Worm (Caenorhabditis elegans) whole organism, midembryonic: ENCODE data around the gene mltn-8.
A peak's percentile ranks its signal among the peaks of the same experiment; 100 is the strongest.

Source experiments
- T22C8.4 ChIP-seq: fragments of 200-800 bp; sonication (Bioruptor generic); IDR thresholded peaks from 2 replicates; pipeline ENCODE4 v1.3.6; 2022; ENCODE audit warnings: missing genetic modification characterization, missing compliant biosample characterization
- cog-1 ChIP-seq: sonication (generic microtip); optimal IDR thresholded peaks from 2 replicates; lab custom pipeline; 2016; ENCODE audit warnings: missing genetic modification characterization, missing compliant biosample characterization
- flt-1 ChIP-seq: fragments of 200-800 bp; sonication (Bioruptor generic); IDR thresholded peaks from 2 replicates; pipeline ENCODE4 v1.3.6; 2022; ENCODE audit warnings: missing genetic modification characterization, missing compliant biosample characterization
- klf-2 ChIP-seq: fragments of 200-800 bp; sonication (Bioruptor generic); conservative IDR thresholded peaks from 2 replicates; pipeline ENCODE4 v1.3.6; 2022; ENCODE audit warnings: missing genetic modification reagents, missing genetic modification characterization, missing compliant biosample characterization
- med-1 ChIP-seq: sonication (generic microtip); optimal IDR thresholded peaks from 2 replicates; lab custom pipeline; 2017; ENCODE audit warnings: missing genetic modification characterization, mild to moderate bottlenecking, missing compliant biosample characterization, antibody characterized with exemption, missing genetic modification reagents; ENCODE audit not compliant: insufficient read depth
- ref-1 ChIP-seq: fragments of 200-800 bp; sonication (Bioruptor generic); conservative IDR thresholded peaks from 2 replicates; pipeline ENCODE4 v1.3.6; 2022; ENCODE audit warnings: missing genetic modification reagents, missing genetic modification characterization, missing compliant biosample characterization
- tab-1 ChIP-seq: fragments of 200-800 bp; sonication (Bioruptor generic); IDR thresholded peaks from 2 replicates; pipeline ENCODE4 v1.3.6; 2022; ENCODE audit warnings: missing genetic modification characterization, missing compliant biosample characterization
- ztf-23 ChIP-seq: fragments of 200-800 bp; sonication (Bioruptor generic); IDR thresholded peaks from 2 replicates; pipeline ENCODE4 v1.3.6; 2022; ENCODE audit warnings: missing genetic modification reagents, missing genetic modification characterization, missing compliant biosample characterization
- ztf-29 ChIP-seq: fragments of 200-800 bp; sonication (Bioruptor generic); IDR thresholded peaks from 2 replicates; pipeline ENCODE4 v1.3.6; 2022; ENCODE audit warnings: missing genetic modification reagents, missing genetic modification characterization, missing compliant biosample characterization

Gene mltn-8

ce11 chrV:370033-370432, 10.1 kb downstream of the mltn-8 start, which contains the start of gene mltn-7:
Gene mltn-7, plus strand, starts transcription at chrV:370333.
- TF ChIP-seq cog-1 (tag; lab: Kevin White, UChicago) (no peak), klf-2 (no peak), T22C8.4 (GFP tag; lab: Robert Waterston, UW) (no peak), flt-1 (GFP tag; lab: Robert Waterston, UW) (no peak)

ce11 chrV:364650-365049, 15.4 kb downstream of the mltn-8 start, which contains the start of gene mltn-6:
Gene mltn-6, plus strand, starts transcription at chrV:364950.
- no peak for TF ChIP-seq cog-1 (tag; lab: Kevin White, UChicago)

ce11 chrV:361291-361690, 18.8 kb downstream of the mltn-8 start:
- TF ChIP-seq cog-1 (tag; lab: Kevin White, UChicago) = no peak
- no peak for TF ChIP-seq tab-1 (GFP tag; lab: Robert Waterston, UW)
- no peak for TF ChIP-seq ref-1 (GFP tag; lab: Robert Waterston, UW)

DNA sequence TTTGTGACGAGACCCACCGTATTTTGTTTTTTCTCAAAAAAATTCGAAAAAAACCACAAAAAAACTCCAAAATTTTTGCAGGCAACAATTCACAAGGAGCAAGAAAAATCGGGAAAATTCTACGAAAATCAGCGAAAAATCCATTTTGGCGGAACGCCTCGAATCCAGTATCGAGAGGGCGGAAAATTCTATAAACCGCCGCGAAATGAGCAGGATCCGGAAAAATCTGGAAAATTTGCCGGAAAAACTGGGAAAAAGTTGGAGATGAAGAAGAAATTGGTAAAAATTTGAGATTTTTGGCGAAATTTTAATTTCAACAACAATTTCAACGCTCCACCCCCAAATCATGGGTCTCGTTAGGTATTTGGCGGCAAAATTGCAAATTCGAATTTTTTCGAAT, 20.0 kb downstream of the mltn-8 start:
- TF ChIP-seq klf-2 = no peak
- TF ChIP-seq med-1 (GFP tag; lab: Kevin White, UChicago) = no peak
- TF ChIP-seq ztf-23 (GFP tag; lab: Robert Waterston, UW) = no peak
- TF ChIP-seq cog-1 (tag; lab: Kevin White, UChicago) = no peak
- TF ChIP-seq ztf-29 = no peak
- no peak for TF ChIP-seq tab-1 (GFP tag; lab: Robert Waterston, UW)
- TF ChIP-seq T22C8.4 (GFP tag; lab: Robert Waterston, UW) = no peak
- TF ChIP-seq ref-1 (GFP tag; lab: Robert Waterston, UW) = no peak
- no peak for TF ChIP-seq flt-1 (GFP tag; lab: Robert Waterston, UW)

DNA sequence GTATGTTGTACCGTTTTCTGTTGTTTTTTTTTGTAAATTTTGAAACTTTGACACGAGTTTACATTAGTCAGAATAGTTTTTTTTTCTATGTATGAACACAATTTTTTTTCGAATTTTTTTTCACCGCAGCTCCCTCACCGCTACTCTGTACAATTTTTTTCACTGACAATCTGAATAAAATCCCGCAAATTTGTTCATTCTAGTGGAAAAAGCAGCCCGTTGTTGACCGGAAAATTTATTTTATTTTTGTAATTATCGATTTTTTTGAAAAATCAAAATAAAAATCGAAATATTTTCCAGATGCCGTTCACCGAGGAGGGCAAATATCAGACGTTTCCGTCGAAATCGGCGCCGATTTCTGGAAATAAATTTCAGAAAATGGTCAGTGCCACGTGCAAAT, 20.6 kb downstream of the mltn-8 start, which contains the start of gene T22H9.1:
Gene T22H9.1 (plus strand): TSS at position 301 of the 400 bp plus-strand sequence.
- TF ChIP-seq ztf-23 (GFP tag; lab: Robert Waterston, UW) (no peak), klf-2 (no peak), T22C8.4 (GFP tag; lab: Robert Waterston, UW) (no peak), flt-1 (GFP tag; lab: Robert Waterston, UW) (no peak)

ce11 chrV:358473-358872, 21.6 kb downstream of the mltn-8 start:
- TF ChIP-seq ref-1 (GFP tag; lab: Robert Waterston, UW) = no peak
- no peak for TF ChIP-seq klf-2
- TF ChIP-seq ztf-23 (GFP tag; lab: Robert Waterston, UW) = no peak
- TF ChIP-seq cog-1 (tag; lab: Kevin White, UChicago) = no peak
- TF ChIP-seq flt-1 (GFP tag; lab: Robert Waterston, UW) = no peak
- TF ChIP-seq tab-1 (GFP tag; lab: Robert Waterston, UW) = no peak
- no peak for TF ChIP-seq med-1 (GFP tag; lab: Kevin White, UChicago)
- no peak for TF ChIP-seq ztf-29
- no peak for TF ChIP-seq T22C8.4 (GFP tag; lab: Robert Waterston, UW)

DNA sequence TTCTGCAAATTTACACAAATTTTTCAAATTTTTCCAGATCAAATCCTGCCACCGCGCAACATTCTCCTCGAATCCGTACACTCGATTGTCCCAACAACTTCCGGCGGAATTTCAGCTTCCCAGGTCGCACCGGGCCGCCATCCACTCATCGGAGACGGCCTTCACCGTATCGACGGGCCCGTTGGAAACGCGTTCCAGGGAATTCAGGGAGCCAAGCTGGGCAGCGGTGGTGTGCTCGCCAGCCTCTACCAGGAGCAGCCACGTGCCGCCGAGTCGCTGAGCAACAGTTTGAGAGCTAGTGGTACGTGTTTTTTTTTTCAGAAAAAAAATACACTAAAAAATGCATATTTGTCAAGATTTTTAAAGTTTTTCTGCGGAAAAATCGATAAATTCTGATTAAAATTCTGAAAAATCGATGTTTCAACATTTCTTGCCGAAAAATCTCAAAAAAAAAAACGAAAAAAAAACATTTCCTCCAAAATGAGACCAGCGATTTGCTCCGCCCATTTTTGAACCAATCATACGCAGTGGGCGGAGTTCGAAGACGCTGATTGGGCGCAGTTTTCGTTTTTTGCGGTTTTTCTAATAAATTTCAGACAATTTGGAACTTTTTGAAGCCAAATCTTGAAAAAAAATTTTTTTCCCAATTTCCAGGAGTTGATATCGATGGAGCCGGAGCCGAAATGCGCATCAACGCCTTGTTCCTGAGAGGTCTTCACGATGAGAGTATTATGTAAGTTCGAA, 23.0 kb downstream of the mltn-8 start:
- TF ChIP-seq med-1 (GFP tag; lab: Kevin White, UChicago) = no peak
- no peak for TF ChIP-seq ref-1 (GFP tag; lab: Robert Waterston, UW)
- no peak for TF ChIP-seq ztf-23 (GFP tag; lab: Robert Waterston, UW)
- TF ChIP-seq klf-2 = no peak
- no peak for TF ChIP-seq ztf-29
- TF ChIP-seq tab-1 (GFP tag; lab: Robert Waterston, UW) = no peak
- no peak for TF ChIP-seq T22C8.4 (GFP tag; lab: Robert Waterston, UW)
- no peak for TF ChIP-seq flt-1 (GFP tag; lab: Robert Waterston, UW)
- TF ChIP-seq cog-1 (tag; lab: Kevin White, UChicago) = no peak

- no peak for TF ChIP-seq ztf-29
- no peak for TF ChIP-seq med-1 (GFP tag; lab: Kevin White, UChicago)
- no peak for TF ChIP-seq ref-1 (GFP tag; lab: Robert Waterston, UW)
- no peak for TF ChIP-seq flt-1 (GFP tag; lab: Robert Waterston, UW)
- no peak for TF ChIP-seq tab-1 (GFP tag; lab: Robert Waterston, UW)
- TF ChIP-seq klf-2 = no peak
- TF ChIP-seq ztf-23 (GFP tag; lab: Robert Waterston, UW) = no peak
- TF ChIP-seq cog-1 (tag; lab: Kevin White, UChicago) = no peak
- no peak for TF ChIP-seq T22C8.4 (GFP tag; lab: Robert Waterston, UW)
Observed at ce11 chrV:351787-352186, 28.3 kb downstream of the mltn-8 start.

DNA sequence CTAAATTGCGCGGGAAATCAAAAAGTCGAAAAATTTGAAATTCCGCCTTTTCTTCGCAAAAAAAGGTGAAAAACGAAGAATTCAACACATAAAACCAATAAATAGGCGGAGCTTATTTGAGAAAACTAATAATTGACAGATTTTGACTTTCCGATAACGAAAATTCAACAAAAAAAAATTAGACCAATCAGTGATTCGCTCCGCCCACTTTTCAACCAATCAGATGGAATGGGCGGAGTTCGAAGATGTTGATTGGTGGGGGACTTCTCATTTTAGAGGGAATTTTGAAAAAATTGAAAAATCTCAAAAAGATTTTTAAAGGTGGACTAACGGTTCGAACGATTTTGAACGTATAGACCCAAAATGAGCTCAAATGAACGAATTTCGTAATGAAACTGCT, 29.3 kb downstream of the mltn-8 start:
- no peak for TF ChIP-seq T22C8.4 (GFP tag; lab: Robert Waterston, UW)

ce11 chrV:349054-349453, 31.0 kb downstream of the mltn-8 start, which contains the start of gene atg-9:
Gene atg-9, plus strand, starts transcription at chrV:349385.
- TF ChIP-seq ref-1 (GFP tag; lab: Robert Waterston, UW) = no peak
- no peak for TF ChIP-seq ztf-29
- TF ChIP-seq flt-1 (GFP tag; lab: Robert Waterston, UW) = 0 out of 2 replicates have a peak, but pooled peaks have one; percentile 54
- TF ChIP-seq T22C8.4 (GFP tag; lab: Robert Waterston, UW) = peak; percentile 58; the same call in 1 of the 2 replicates
- TF ChIP-seq ztf-23 (GFP tag; lab: Robert Waterston, UW) = no peak
- no peak for TF ChIP-seq klf-2
- TF ChIP-seq tab-1 (GFP tag; lab: Robert Waterston, UW) = no peak
